Fruit fly (Drosophila melanogaster) whole organism: ENCODE results near the gene slmo.
A peak's percentile ranks its signal among the peaks of the same experiment; 100 is the strongest.

Experiments used
- CG8478 ChIP-seq: fragments of >200 bp; optimal IDR thresholded peaks from 2 replicates; lab custom pipeline; 2018; ENCODE audit warnings: inconsistent platforms
- Dll ChIP-seq: fragments of >200 bp; optimal IDR thresholded peaks from 2 replicates; lab custom pipeline; 2017
- EcR ChIP-seq, 2 experiments: fragments of >200 bp; optimal IDR thresholded peaks; 2 replicates each; lab custom pipeline; 2017; ENCODE audit warnings: missing biosample characterization in 2 of 2, missing genetic modification characterization in 2 of 2, missing genetic modification reagents in 2 of 2
- pan ChIP-seq: fragments of >200 bp; optimal IDR thresholded peaks from 2 replicates; lab custom pipeline; 2017
- psq ChIP-seq: fragments of >200 bp; optimal IDR thresholded peaks from 2 replicates; lab custom pipeline; 2017
- usp ChIP-seq: fragments of >200 bp; optimal IDR thresholded peaks from 2 replicates; lab custom pipeline; 2017; ENCODE audit warnings: missing biosample characterization, missing genetic modification characterization, mixed read lengths

slmo gene

dm6 chr2L:6082936-6083627 is 34.6 kb upstream of the slmo start:
- TF ChIP-seq CG8478 (lab: Kevin White, UChicago): no peak
- no peak for TF ChIP-seq usp (GFP tag; lab: Kevin White, UChicago)
- no peak for TF ChIP-seq EcR (GFP tag; optimal IDR thresholded peaks at IDR 0.05; lab: Kevin White, UChicago)
- no peak for TF ChIP-seq Dll (lab: Kevin White, UChicago)
- TF ChIP-seq psq (lab: Kevin White, UChicago): no peak
- no peak for TF ChIP-seq pan

dm6 chr2L:6082157-6082645 is 33.7 kb upstream of the slmo start, which contains the start of gene Kr-h1:
Gene Kr-h1, plus strand, starts transcription at chr2L:6082603.
- no peak for TF ChIP-seq pan
- no peak for TF ChIP-seq CG8478 (lab: Kevin White, UChicago)

DNA sequence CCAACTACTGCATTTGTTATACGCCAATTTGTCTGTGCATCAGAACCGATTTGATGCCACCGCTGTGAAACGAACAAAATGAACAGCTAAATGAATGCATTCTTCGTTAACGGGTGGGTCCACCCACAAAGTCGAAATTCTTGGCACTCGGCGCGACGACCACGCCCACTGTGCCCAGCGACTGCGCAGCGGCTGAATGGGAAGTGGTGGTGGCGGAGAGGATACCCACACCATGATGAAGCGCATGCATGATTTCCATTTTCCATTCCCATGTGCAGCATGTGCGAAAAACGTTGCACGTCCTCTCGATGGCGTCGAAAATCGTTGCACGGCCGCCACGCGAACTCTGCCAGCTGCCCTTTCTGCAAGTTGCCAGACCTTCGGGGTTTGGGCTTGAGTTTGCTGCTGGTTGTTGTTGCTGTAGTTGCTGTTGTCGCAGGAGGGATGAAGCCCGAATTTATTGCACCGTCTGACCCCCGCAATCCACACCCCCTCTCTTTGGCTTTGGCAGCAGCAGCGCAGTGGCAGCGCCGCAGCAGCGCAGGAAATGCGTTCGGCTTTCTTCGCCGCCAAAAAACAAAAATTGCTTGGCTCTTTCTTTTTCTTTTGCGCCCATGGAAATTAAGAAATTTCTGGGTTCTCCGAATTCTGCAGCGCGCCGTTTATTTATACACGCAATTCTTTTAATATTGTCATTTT is 32.8 kb upstream of the slmo start:
- TF ChIP-seq Dll (lab: Kevin White, UChicago) (no peak), EcR (GFP tag; optimal IDR thresholded peaks at IDR 0.05; lab: Kevin White, UChicago) (peak in 1 of 2 experiments; percentile 71), pan (no peak)

dm6 chr2L:6080329-6080728 is 31.8 kb upstream of the slmo start:
- TF ChIP-seq CG8478 (lab: Kevin White, UChicago) (no peak), psq (lab: Kevin White, UChicago) (no peak), usp (GFP tag; lab: Kevin White, UChicago) (no peak), Dll (lab: Kevin White, UChicago) (no peak), pan (no peak), EcR (GFP tag; optimal IDR thresholded peaks at IDR 0.05; lab: Kevin White, UChicago) (no peak)

DNA sequence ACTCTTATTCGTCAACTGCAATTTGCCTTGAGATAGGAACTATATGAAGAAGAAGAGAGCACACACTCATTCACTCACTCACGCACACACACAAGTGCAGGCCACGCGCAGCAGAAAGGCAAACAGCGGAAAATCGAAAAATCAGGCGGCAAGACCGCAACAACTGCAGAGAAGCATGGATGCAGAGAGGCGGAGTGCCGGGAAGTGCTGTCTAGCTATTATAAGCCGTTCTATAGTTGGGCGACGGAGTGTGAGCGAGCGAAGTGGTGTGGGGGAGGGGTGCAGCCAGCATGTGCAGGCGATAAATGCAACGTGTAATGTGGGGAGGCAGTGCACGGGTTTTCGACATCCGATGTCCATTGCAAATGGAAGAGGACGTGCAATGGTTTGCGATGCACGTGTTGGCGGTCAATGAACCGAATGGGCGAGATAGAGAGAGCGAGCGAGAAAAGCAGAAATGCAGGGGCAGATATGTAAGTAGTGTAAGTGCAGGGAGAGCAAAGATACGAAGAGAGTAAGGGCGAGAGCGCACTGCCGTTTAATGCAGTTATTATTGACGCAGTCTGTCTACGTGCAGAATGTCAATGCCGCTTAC is 30.3 kb upstream of the slmo start:
- TF ChIP-seq EcR (GFP tag; optimal IDR thresholded peaks at IDR 0.05; lab: Kevin White, UChicago) (peak; percentile 99 to 100), CG8478 (lab: Kevin White, UChicago) (no peak)

DNA sequence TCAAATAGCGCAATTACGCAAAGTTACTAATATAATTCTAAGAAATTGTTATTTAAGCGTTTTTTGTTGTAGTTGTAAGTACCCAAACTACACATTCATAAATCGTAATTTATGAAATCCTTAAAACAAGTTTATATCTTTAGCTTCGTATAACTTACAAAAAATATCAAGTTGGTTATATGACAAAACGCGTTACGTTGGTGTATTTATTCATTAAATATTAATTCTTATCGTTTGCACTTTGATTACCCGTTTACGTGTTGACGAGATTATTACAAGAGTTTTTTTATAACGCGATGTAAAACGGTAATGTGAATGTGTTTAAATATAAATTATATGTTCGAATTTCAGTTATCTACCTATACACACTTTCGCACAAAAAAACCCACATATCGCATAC is 29.1 kb upstream of the slmo start:
- TF ChIP-seq Dll (lab: Kevin White, UChicago) (no peak), CG8478 (lab: Kevin White, UChicago) (no peak)

DNA sequence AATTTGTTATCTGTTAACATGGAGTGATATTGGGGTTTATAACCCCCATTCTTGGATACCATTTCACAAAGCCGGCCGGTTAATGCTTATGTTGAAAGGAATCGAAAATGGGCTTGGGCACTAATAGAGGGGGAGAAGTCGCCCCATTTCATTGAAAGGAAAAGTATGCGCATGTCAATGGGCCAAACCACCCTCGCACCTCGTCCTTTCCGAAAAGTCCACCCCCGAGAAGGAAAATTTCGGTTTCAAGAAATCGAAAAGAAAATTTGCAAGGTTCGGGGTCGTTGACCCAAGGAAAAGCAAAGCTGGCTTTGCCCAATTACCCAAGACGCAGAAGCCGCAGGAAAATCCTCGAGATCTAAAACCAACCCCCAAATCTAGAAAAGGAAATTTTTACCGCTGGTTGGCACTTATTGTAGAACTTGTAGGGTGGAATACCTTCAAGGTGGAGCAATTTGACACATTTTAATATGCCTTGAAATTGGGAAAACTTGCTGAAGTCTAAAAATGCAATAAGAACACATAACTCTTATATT is 28.4 kb upstream of the slmo start:
- peak in 1 of 2 experiments; percentile 16 for TF ChIP-seq EcR (GFP tag; optimal IDR thresholded peaks at IDR 0.05; lab: Kevin White, UChicago)
- TF ChIP-seq usp (GFP tag; lab: Kevin White, UChicago): no peak

DNA sequence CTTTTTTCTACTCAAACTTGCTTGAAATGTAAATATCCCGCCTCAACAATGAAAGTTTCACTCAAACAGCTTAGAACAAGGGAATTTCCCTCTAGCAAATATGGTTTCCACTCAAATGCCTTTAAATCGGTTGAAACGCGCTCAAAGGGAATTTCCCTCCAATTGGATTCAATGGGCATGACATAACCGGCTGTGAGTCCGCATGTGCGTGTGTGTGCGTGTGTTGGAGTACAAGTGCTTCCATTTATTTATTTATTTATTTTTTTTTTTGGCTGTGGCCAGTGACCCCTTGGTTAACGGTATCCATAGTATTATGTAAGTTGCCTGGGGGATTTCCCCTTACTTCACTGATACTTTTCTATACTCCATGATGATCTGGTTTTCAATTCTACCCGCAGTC is 27.6 kb upstream of the slmo start:
- TF ChIP-seq Dll (lab: Kevin White, UChicago) (no peak), pan (no peak), usp (GFP tag; lab: Kevin White, UChicago) (no peak), EcR (GFP tag; optimal IDR thresholded peaks at IDR 0.05; lab: Kevin White, UChicago) (no peak), psq (lab: Kevin White, UChicago) (no peak), CG8478 (lab: Kevin White, UChicago) (no peak)

DNA sequence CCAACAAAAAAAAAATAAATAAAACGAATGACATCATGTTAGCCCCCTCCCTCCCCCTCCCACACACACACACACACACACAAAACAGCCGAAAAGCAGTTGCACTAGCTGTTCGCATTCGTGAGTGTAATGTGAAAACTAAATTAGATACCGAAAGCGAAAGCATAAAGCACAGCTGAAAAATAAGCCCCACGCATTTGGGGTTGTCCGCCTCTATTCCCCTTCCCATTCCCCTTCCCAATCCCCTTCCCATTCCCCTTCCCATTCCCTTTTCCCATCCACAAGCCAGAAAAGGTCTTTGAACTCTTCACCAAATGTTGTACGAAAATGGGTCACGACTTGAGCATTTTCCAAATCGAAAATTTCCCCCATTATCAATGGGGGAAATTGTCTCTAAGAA is 26.8 kb upstream of the slmo start:
- TF ChIP-seq CG8478 (lab: Kevin White, UChicago) (no peak), usp (GFP tag; lab: Kevin White, UChicago) (no peak), pan (no peak), Dll (lab: Kevin White, UChicago) (no peak), EcR (GFP tag; optimal IDR thresholded peaks at IDR 0.05; lab: Kevin White, UChicago) (no peak), psq (lab: Kevin White, UChicago) (no peak)

- no peak for TF ChIP-seq EcR (GFP tag; optimal IDR thresholded peaks at IDR 0.05; lab: Kevin White, UChicago)
- TF ChIP-seq CG8478 (lab: Kevin White, UChicago): no peak
- no peak for TF ChIP-seq psq (lab: Kevin White, UChicago)
- no peak for TF ChIP-seq usp (GFP tag; lab: Kevin White, UChicago)
- no peak for TF ChIP-seq Dll (lab: Kevin White, UChicago)
- TF ChIP-seq pan: no peak
Measured at dm6 chr2L:6074314-6074713, 25.8 kb upstream of the slmo start.

DNA sequence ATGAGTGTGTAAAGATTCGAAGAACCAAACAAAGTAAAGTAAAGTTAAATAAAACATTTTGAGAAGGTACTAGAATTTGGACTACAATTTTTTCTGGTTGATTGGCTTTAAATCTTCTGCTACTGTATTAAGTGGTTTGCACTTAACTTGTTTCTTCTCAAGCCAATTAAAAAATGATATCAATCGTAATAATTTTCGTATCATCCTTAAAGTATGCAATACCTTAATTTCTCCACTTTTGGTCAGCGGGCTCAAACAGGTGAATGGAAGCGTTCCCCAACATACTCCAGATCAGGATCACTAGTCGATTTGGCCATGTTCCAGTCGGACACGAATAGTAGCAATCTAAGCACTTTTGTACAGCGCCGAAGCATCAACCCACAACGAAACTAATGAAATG is 25.4 kb upstream of the slmo start:
- TF ChIP-seq CG8478 (lab: Kevin White, UChicago): no peak

DNA sequence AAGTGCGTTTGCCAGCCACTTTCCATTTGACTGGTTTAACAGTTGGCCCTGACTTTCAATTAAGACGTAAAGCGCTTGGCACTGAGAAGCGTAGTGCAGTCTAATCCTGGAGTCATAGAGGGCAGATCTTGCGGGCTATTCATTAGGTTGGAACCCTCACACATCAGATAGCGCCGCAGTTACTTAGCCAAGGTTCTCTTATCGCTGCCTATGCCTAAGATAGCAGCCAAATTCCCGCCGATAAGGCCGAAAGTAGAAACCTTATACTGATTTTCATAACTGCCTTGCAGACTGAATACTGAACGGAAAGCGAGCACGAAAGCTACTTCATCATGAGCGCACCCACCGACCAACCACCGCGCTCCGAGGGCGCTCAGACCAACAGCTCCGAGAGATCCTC is 23.6 kb upstream of the slmo start:
- TF ChIP-seq EcR (GFP tag; optimal IDR thresholded peaks at IDR 0.05; lab: Kevin White, UChicago) (no peak), usp (GFP tag; lab: Kevin White, UChicago) (no peak), CG8478 (lab: Kevin White, UChicago) (no peak), psq (lab: Kevin White, UChicago) (no peak), pan (no peak), Dll (lab: Kevin White, UChicago) (no peak)
